Fruit fly (Drosophila melanogaster) whole organism, embryonic: Measurements from ENCODE around the gene CG15332.

Source experiments
- Atf6 ChIP-seq: fragments of 200-800 bp; sonication (Bioruptor generic); IDR thresholded peaks from 2 replicates; pipeline ENCODE4 v1.3.6; 2022; ENCODE audit warnings: missing biosample characterization, missing genetic modification characterization
- Bteb2 ChIP-seq: fragments of 200-800 bp; sonication (Bioruptor generic); optimal IDR thresholded peaks from 2 replicates; lab custom pipeline; 2016; ENCODE audit warnings: missing biosample characterization, missing genetic modification characterization
- CG10654 ChIP-seq: fragments of 200-800 bp; sonication (Bioruptor generic); optimal IDR thresholded peaks from 2 replicates; lab custom pipeline; 2016; ENCODE audit warnings: missing biosample characterization, missing genetic modification characterization
- CG11398 ChIP-seq: fragments of 200-800 bp; sonication (Bioruptor generic); optimal IDR thresholded peaks from 2 replicates; lab custom pipeline; 2016; ENCODE audit warnings: missing biosample characterization, missing genetic modification characterization
- CG11504 ChIP-seq: fragments of 200-800 bp; sonication (Bioruptor generic); optimal IDR thresholded peaks from 3 replicates; lab custom pipeline; 2019; ENCODE audit warnings: missing biosample characterization, mild to moderate bottlenecking, missing genetic modification characterization, moderate library complexity
- CG1233 ChIP-seq: fragments of 200-800 bp; sonication (Bioruptor generic); optimal IDR thresholded peaks from 4 replicates; lab custom pipeline; 2018; ENCODE audit warnings: missing biosample characterization, mild to moderate bottlenecking, missing genetic modification characterization
- CG17186 ChIP-seq: fragments of 200-800 bp; sonication (Bioruptor generic); optimal IDR thresholded peaks from 3 replicates; lab custom pipeline; 2017; ENCODE audit warnings: missing biosample characterization, missing genetic modification reagents, missing genetic modification characterization
- CG17829 ChIP-seq: fragments of 200-800 bp; optimal IDR thresholded peaks from 2 replicates; lab custom pipeline; 2019; ENCODE audit warnings: missing biosample characterization, mild to moderate bottlenecking, missing genetic modification characterization, moderate library complexity
- CG2202 ChIP-seq: fragments of 200-800 bp; sonication (Bioruptor generic); optimal IDR thresholded peaks from 2 replicates; lab custom pipeline; 2018; ENCODE audit warnings: missing biosample characterization, mild to moderate bottlenecking, missing genetic modification characterization
- CG2889 ChIP-seq: fragments of 200-800 bp; sonication (Bioruptor generic); IDR thresholded peaks from 3 replicates; pipeline ENCODE4 v1.3.6; 2022; ENCODE audit warnings: missing biosample characterization, missing genetic modification characterization
- CG30431 ChIP-seq: fragments of 200-800 bp; sonication (Bioruptor generic); optimal IDR thresholded peaks from 2 replicates; lab custom pipeline; 2017; ENCODE audit warnings: missing biosample characterization, missing genetic modification characterization
- CG33213 ChIP-seq: fragments of 200-800 bp; sonication (Bioruptor generic); optimal IDR thresholded peaks from 3 replicates; lab custom pipeline; 2016; ENCODE audit warnings: missing biosample characterization, missing genetic modification characterization
- CG4820 ChIP-seq: fragments of 200-800 bp; sonication (Bioruptor generic); optimal IDR thresholded peaks from 3 replicates; lab custom pipeline; 2016; ENCODE audit warnings: missing biosample characterization, missing genetic modification characterization
- CG5245 ChIP-seq: fragments of 200-800 bp; sonication (Bioruptor generic); optimal IDR thresholded peaks from 3 replicates; lab custom pipeline; 2016; ENCODE audit warnings: missing biosample characterization, missing genetic modification characterization
- CG6254 ChIP-seq: fragments of 200-800 bp; sonication (Bioruptor generic); optimal IDR thresholded peaks from 3 replicates; lab custom pipeline; 2017; ENCODE audit warnings: mild to moderate bottlenecking, missing biosample characterization, missing genetic modification reagents, missing genetic modification characterization
- CG7372 ChIP-seq: fragments of 200-800 bp; sonication (Bioruptor generic); IDR thresholded peaks from 2 replicates; pipeline ENCODE4 v1.3.6; 2022; ENCODE audit warnings: missing biosample characterization, missing genetic modification characterization
- CG8290 ChIP-seq, 3 experiments: fragments of 200-800 bp; sonication (Bioruptor generic); optimal IDR thresholded peaks; 2 replicates each; lab custom pipeline; 2016 to 2019; ENCODE audit warnings: missing biosample characterization in 3 of 3, missing genetic modification characterization in 3 of 3, mild to moderate bottlenecking in 2 of 3, moderate library complexity in 1 of 3
- CG9215 ChIP-seq: fragments of 200-800 bp; sonication (Bioruptor generic); IDR thresholded peaks from 2 replicates; pipeline ENCODE4 v1.3.6; 2022; ENCODE audit warnings: missing biosample characterization, missing genetic modification characterization
- CG9932 ChIP-seq: fragments of 200-800 bp; sonication (Bioruptor generic); IDR thresholded peaks from 2 replicates; pipeline ENCODE4 v1.3.6; 2022; ENCODE audit warnings: missing biosample characterization, missing genetic modification characterization
- Chrac-16 ChIP-seq: fragments of 200-800 bp; sonication (Bioruptor generic); optimal IDR thresholded peaks from 3 replicates; lab custom pipeline; 2016; ENCODE audit warnings: missing biosample characterization, missing genetic modification characterization
- Dip2 ChIP-seq: fragments of 200-800 bp; sonication (Bioruptor generic); IDR thresholded peaks from 2 replicates; pipeline ENCODE4 v1.3.6; 2022; ENCODE audit warnings: missing biosample characterization, missing genetic modification characterization
- Dp ChIP-seq: fragments of 200-800 bp; sonication (Bioruptor generic); optimal IDR thresholded peaks from 2 replicates; lab custom pipeline; 2018; ENCODE audit warnings: missing biosample characterization, mild to moderate bottlenecking, missing genetic modification characterization, moderate library complexity
- Fer3 ChIP-seq: fragments of 200-800 bp; sonication (Bioruptor generic); optimal IDR thresholded peaks from 2 replicates; lab custom pipeline; 2018; ENCODE audit warnings: missing biosample characterization, mild to moderate bottlenecking, missing genetic modification characterization, moderate library complexity
- Hmr ChIP-seq: fragments of 200-800 bp; sonication (Bioruptor generic); optimal IDR thresholded peaks from 3 replicates; lab custom pipeline; 2017; ENCODE audit warnings: mild to moderate bottlenecking, missing biosample characterization, missing genetic modification reagents, missing genetic modification characterization
- Kr ChIP-seq: fragments of 200-800 bp; sonication (Bioruptor generic); optimal IDR thresholded peaks from 2 replicates; lab custom pipeline; 2017; ENCODE audit warnings: missing biosample characterization, mild to moderate bottlenecking, missing genetic modification characterization
- Meics ChIP-seq: fragments of 200-800 bp; sonication (Bioruptor generic); optimal IDR thresholded peaks from 2 replicates; lab custom pipeline; 2017; ENCODE audit warnings: missing biosample characterization, mild to moderate bottlenecking, missing genetic modification characterization
- Mrtf ChIP-seq: fragments of 200-800 bp; sonication (Bioruptor generic); IDR thresholded peaks from 3 replicates; pipeline ENCODE4 v1.3.6; 2022; ENCODE audit warnings: missing biosample characterization, missing genetic modification characterization
- Rx ChIP-seq: fragments of 200-800 bp; sonication (Bioruptor generic); IDR thresholded peaks from 2 replicates; pipeline ENCODE4 v1.3.6; 2022; ENCODE audit warnings: missing biosample characterization, missing genetic modification characterization
- Xrp1 ChIP-seq: fragments of 200-800 bp; sonication (Bioruptor generic); IDR thresholded peaks from 2 replicates; pipeline ENCODE4 v1.3.6; 2022; ENCODE audit warnings: missing biosample characterization, missing genetic modification characterization
- YL-1 ChIP-seq: fragments of 200-800 bp; sonication (Bioruptor generic); optimal IDR thresholded peaks from 3 replicates; lab custom pipeline; 2017; ENCODE audit warnings: missing biosample characterization, mild to moderate bottlenecking, missing genetic modification characterization
- abd-A ChIP-seq: fragments of 200-800 bp; sonication (Bioruptor generic); optimal IDR thresholded peaks from 3 replicates; lab custom pipeline; 2019; ENCODE audit warnings: missing biosample characterization, mild to moderate bottlenecking, missing genetic modification characterization, moderate library complexity
- aop ChIP-seq: fragments of 200-800 bp; sonication (Bioruptor generic); IDR thresholded peaks from 2 replicates; pipeline ENCODE4 v1.3.6; 2022; ENCODE audit warnings: missing biosample characterization, missing genetic modification characterization
- ato ChIP-seq: fragments of 200-800 bp; sonication (Bioruptor generic); IDR thresholded peaks from 2 replicates; pipeline ENCODE4 v1.3.6; 2022; ENCODE audit warnings: missing biosample characterization, missing genetic modification characterization; ENCODE audit not compliant: partially characterized antibody
- cas ChIP-seq: fragments of 200-800 bp; sonication (Bioruptor generic); IDR thresholded peaks from 2 replicates; pipeline ENCODE4 v1.3.6; 2022; ENCODE audit warnings: missing biosample characterization, missing genetic modification characterization
- gem ChIP-seq: fragments of 200-800 bp; sonication (Bioruptor generic); optimal IDR thresholded peaks from 2 replicates; lab custom pipeline; 2019; ENCODE audit warnings: missing biosample characterization, mild to moderate bottlenecking, missing genetic modification characterization, moderate library complexity
- gfzf ChIP-seq: fragments of 200-800 bp; sonication (Bioruptor generic); optimal IDR thresholded peaks from 2 replicates; lab custom pipeline; 2016; ENCODE audit warnings: missing biosample characterization, mild to moderate bottlenecking, missing genetic modification characterization, moderate library complexity
- grn ChIP-seq: fragments of 200-800 bp; sonication (Bioruptor generic); optimal IDR thresholded peaks from 3 replicates; lab custom pipeline; 2017; ENCODE audit warnings: missing biosample characterization, missing genetic modification characterization
- h ChIP-seq: fragments of >200 bp; optimal IDR thresholded peaks from 2 replicates; lab custom pipeline; 2017
- kah ChIP-seq: fragments of 200-800 bp; sonication (Bioruptor generic); optimal IDR thresholded peaks from 2 replicates; lab custom pipeline; 2018; ENCODE audit warnings: missing biosample characterization, mild to moderate bottlenecking, missing genetic modification characterization
- lmd ChIP-seq: fragments of 200-800 bp; sonication (Bioruptor generic); IDR thresholded peaks from 2 replicates; pipeline ENCODE4 v1.3.6; 2022; ENCODE audit warnings: missing biosample characterization, missing genetic modification characterization
- nerfin-2 ChIP-seq: fragments of 200-800 bp; sonication (Bioruptor generic); IDR thresholded peaks from 2 replicates; pipeline ENCODE4 v1.3.6; 2022; ENCODE audit warnings: missing biosample characterization, missing genetic modification characterization; ENCODE audit not compliant: partially characterized antibody
- nmo ChIP-seq: fragments of 200-800 bp; sonication (Bioruptor generic); optimal IDR thresholded peaks from 2 replicates; lab custom pipeline; 2018; ENCODE audit warnings: missing biosample characterization, mild to moderate bottlenecking, missing genetic modification characterization, moderate library complexity
- sc ChIP-seq, 3 experiments: fragments of >200 bp in 2 of 3; fragments of 200-800 bp in 1 of 3; sonication (Bioruptor generic) in 1 of 3; optimal IDR thresholded peaks; 2 replicates in 2 of 3; 3 replicates in 1 of 3; lab custom pipeline; 2017; ENCODE audit warnings: mild to moderate bottlenecking in 1 of 3, missing biosample characterization in 1 of 3, missing genetic modification characterization in 1 of 3, missing genetic modification reagents in 1 of 3
- sqz ChIP-seq: fragments of 200-800 bp; sonication (Bioruptor generic); optimal IDR thresholded peaks from 3 replicates; lab custom pipeline; 2018; ENCODE audit warnings: missing biosample characterization, mild to moderate bottlenecking, missing genetic modification characterization
- sr ChIP-seq: fragments of 200-800 bp; sonication (Bioruptor generic); IDR thresholded peaks from 3 replicates; pipeline ENCODE4 v1.3.6; 2022; ENCODE audit warnings: missing biosample characterization, missing genetic modification characterization
- unc-4 ChIP-seq: fragments of 200-800 bp; sonication (Bioruptor generic); IDR thresholded peaks from 2 replicates; pipeline ENCODE4 v1.3.6; 2022; ENCODE audit warnings: missing biosample characterization, missing genetic modification characterization; ENCODE audit not compliant: partially characterized antibody
- wek ChIP-seq: fragments of 200-800 bp; sonication (Bioruptor generic); optimal IDR thresholded peaks from 3 replicates; lab custom pipeline; 2018; ENCODE audit warnings: missing biosample characterization, mild to moderate bottlenecking, missing genetic modification characterization, moderate library complexity
- zen2 ChIP-seq: fragments of 200-800 bp; sonication (Bioruptor generic); IDR thresholded peaks from 3 replicates; pipeline ENCODE4 v1.3.6; 2022; ENCODE audit warnings: missing biosample characterization, missing genetic modification characterization; ENCODE audit not compliant: partially characterized antibody

CG15332 gene

DNA sequence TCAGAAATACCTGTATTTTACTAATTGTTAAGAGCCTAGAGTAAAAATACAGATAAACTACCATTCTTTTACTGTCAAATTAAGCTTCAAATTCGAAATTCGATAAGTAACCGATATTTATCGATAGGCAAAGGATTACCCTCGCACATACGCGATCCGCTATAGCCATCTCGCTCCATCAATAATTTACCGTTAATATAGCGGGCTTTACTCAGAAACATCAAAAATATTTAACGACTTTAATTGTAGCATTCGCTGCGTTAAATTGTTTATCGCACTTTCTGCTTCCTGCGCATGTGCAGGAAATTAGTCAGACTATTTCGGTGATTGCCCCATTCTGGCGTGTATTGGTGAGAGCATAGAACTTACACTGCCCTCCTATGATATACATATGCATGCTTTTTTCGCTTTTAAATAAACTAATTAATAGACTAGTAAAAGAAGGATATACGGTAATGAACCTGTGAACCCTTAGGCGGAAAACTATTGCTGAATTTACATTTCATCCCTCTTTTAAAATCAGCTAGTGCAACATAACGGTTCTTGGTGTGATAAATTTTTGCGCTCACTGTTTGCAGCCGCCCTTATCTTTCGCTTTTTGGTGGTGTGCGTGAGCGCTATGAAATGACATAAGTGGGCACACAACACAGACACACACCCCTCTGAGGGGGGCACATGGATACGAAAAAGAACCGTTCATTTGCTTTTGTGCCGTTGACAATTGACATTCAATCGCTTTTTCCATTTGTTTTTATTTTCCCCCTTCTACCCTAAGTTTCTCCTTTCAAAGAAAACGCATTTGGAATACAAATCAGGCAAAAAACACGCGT, 47.3 kb downstream of the CG15332 start, which contains the start of the genes dpr14 and spidey (continued):
- peak; percentile 80 for TF ChIP-seq CG33213
- peak; percentile 81 for TF ChIP-seq Rx (GFP tag; lab: Robert Waterston, UW)
- peak; percentile 74 for TF ChIP-seq CG5245 (GFP tag; lab: Kevin White, UChicago)
- TF ChIP-seq CG9215 (GFP tag; lab: Robert Waterston, UW), result peak; percentile 86
- peak; percentile 93 for TF ChIP-seq nmo (GFP tag; lab: Kevin White, UChicago)
- TF ChIP-seq lmd (GFP tag; lab: Robert Waterston, UW), result peak; percentile 91
- TF ChIP-seq YL-1 (GFP tag; lab: Kevin White, UChicago), result peak; percentile 88
- peak; percentile 55 for TF ChIP-seq Dp (GFP tag; lab: Kevin White, UChicago)
- peak; percentile 81 for TF ChIP-seq CG4820 (GFP tag; lab: Kevin White, UChicago)
- peak; percentile 69 for TF ChIP-seq kah (GFP tag; lab: Kevin White, UChicago)
- TF ChIP-seq h (lab: Kevin White, UChicago), result no peak
- TF ChIP-seq cas (GFP tag; lab: Robert Waterston, UW), result peak; percentile 67; the same call in 1 of the 2 replicates
- no peak for TF ChIP-seq Kr (GFP tag; lab: Kevin White, UChicago)
- peak; percentile 73 for TF ChIP-seq CG10654 (GFP tag; lab: Kevin White, UChicago)
- peak; percentile 86 for TF ChIP-seq Mrtf (GFP tag; lab: Robert Waterston, UW)
- TF ChIP-seq abd-A (tag; lab: Kevin White, UChicago), result peak; percentile 92
- no peak for TF ChIP-seq sc (optimal IDR thresholded peaks at IDR 0.05; lab: Kevin White, UChicago)
- TF ChIP-seq sc (GFP tag; optimal IDR thresholded peaks at IDR 0.05; lab: Kevin White, UChicago), result peak; percentile 67
- TF ChIP-seq unc-4 (GFP tag; lab: Robert Waterston, UW), result peak; percentile 42
- TF ChIP-seq CG2202 (tag; lab: Kevin White, UChicago), result peak; percentile 75
- TF ChIP-seq Dip2 (GFP tag; lab: Robert Waterston, UW), result 0 out of 2 replicates have a peak, but pooled peaks have one; percentile 31
- TF ChIP-seq Xrp1 (GFP tag; lab: Robert Waterston, UW), result peak; percentile 90
- TF ChIP-seq CG7372 (GFP tag; lab: Robert Waterston, UW), result peak; percentile 89
- peak; percentile 91 for TF ChIP-seq CG9932 (GFP tag; lab: Robert Waterston, UW)
- peak; percentile 11 for TF ChIP-seq gfzf (GFP tag; lab: Kevin White, UChicago)
- peak; percentile 81 for TF ChIP-seq CG11398
- TF ChIP-seq grn (GFP tag; lab: Kevin White, UChicago), result peak; percentile 36
- peak; percentile 95 for TF ChIP-seq Hmr
- TF ChIP-seq gem (tag; lab: Kevin White, UChicago), result peak; percentile 94
- peak; percentile 79 for TF ChIP-seq CG6254
- TF ChIP-seq ato (GFP tag; lab: Robert Waterston, UW), result no peak
- peak; percentile 93 for TF ChIP-seq Fer3
- no peak for TF ChIP-seq CG17186 (GFP tag; lab: Kevin White, UChicago)
- 0 out of 2 replicates have a peak, but pooled peaks have one; percentile 23 for TF ChIP-seq nerfin-2 (GFP tag; lab: Robert Waterston, UW)
- TF ChIP-seq Meics (GFP tag; lab: Kevin White, UChicago), result peak; percentile 94
- peak; percentile 85 for TF ChIP-seq CG1233 (GFP tag; lab: Kevin White, UChicago)
- peak; percentile 90 for TF ChIP-seq CG17829
- peak; percentile 62 for TF ChIP-seq Bteb2 (GFP tag; lab: Kevin White, UChicago)
- peak; percentile 81 for TF ChIP-seq Chrac-16 (GFP tag; lab: Kevin White, UChicago)
- TF ChIP-seq sr (GFP tag; lab: Robert Waterston, UW), result peak; percentile 51; the same call in 1 of the 3 replicates
- TF ChIP-seq zen2 (GFP tag; lab: Robert Waterston, UW), result no peak
- TF ChIP-seq wek (GFP tag; lab: Kevin White, UChicago), result peak; percentile 71
- TF ChIP-seq aop (GFP tag; lab: Robert Waterston, UW), result peak; percentile 56; the same call in 1 of the 2 replicates
- peak; percentile 85 for TF ChIP-seq CG2889
- TF ChIP-seq Atf6 (GFP tag; lab: Robert Waterston, UW), result peak; percentile 91
- peak; percentile 89 for TF ChIP-seq CG11504 (tag; lab: Kevin White, UChicago)
- TF ChIP-seq CG30431, result peak; percentile 82
- TF ChIP-seq sqz (GFP tag; lab: Kevin White, UChicago), result peak; percentile 81
- peak; percentile 29 for TF ChIP-seq CG8290 (GFP tag; optimal IDR thresholded peaks at IDR 0.05; lab: Kevin White, UChicago)
- peak; percentile 72 to 92 for TF ChIP-seq CG8290 (tag; optimal IDR thresholded peaks at IDR 0.05; lab: Kevin White, UChicago)
